Fruit fly (Drosophila melanogaster) whole organism, prepupa: Measurements from ENCODE around the gene jagn.

Source experiments
- Blimp-1 ChIP-seq: fragments of 200-800 bp; sonication (Bioruptor generic); optimal IDR thresholded peaks from 3 replicates; lab custom pipeline; 2017; ENCODE audit warnings: missing biosample characterization, missing genetic modification characterization, mild to moderate bottlenecking, moderate library complexity, missing genetic modification reagents
- CG10669 ChIP-seq: fragments of 200-800 bp; sonication (Bioruptor generic); optimal IDR thresholded peaks from 3 replicates; lab custom pipeline; 2018; ENCODE audit warnings: missing biosample characterization, mild to moderate bottlenecking, missing genetic modification characterization, moderate library complexity
- CG11762 ChIP-seq: fragments of 200-800 bp; sonication (Bioruptor generic); optimal IDR thresholded peaks from 3 replicates; lab custom pipeline; 2016; ENCODE audit warnings: missing biosample characterization, missing genetic modification characterization; ENCODE audit not compliant: insufficient read depth
- CG11902 ChIP-seq: fragments of 200-800 bp; sonication (Bioruptor generic); optimal IDR thresholded peaks from 3 replicates; lab custom pipeline; 2016; ENCODE audit warnings: missing biosample characterization, missing genetic modification characterization
- CG1621 ChIP-seq: fragments of 200-800 bp; sonication (Bioruptor generic); optimal IDR thresholded peaks from 3 replicates; lab custom pipeline; 2018; ENCODE audit warnings: missing biosample characterization, mild to moderate bottlenecking, missing genetic modification characterization
- CG3032 ChIP-seq: fragments of 200-800 bp; optimal IDR thresholded peaks from 2 replicates; lab custom pipeline; 2019; ENCODE audit warnings: missing biosample characterization, mild to moderate bottlenecking, missing genetic modification characterization, moderate library complexity
- CG31627 ChIP-seq: fragments of 200-800 bp; sonication (Bioruptor generic); optimal IDR thresholded peaks from 3 replicates; lab custom pipeline; 2016; ENCODE audit warnings: missing biosample characterization, missing genetic modification characterization
- CG3919 ChIP-seq: fragments of 200-800 bp; sonication (Bioruptor generic); optimal IDR thresholded peaks from 3 replicates; lab custom pipeline; 2016; ENCODE audit warnings: missing biosample characterization, missing genetic modification characterization
- CG6276 ChIP-seq: fragments of 200-800 bp; sonication (Bioruptor generic); optimal IDR thresholded peaks from 2 replicates; lab custom pipeline; 2017; ENCODE audit warnings: missing biosample characterization, mild to moderate bottlenecking, missing genetic modification characterization
- CG6792 ChIP-seq: fragments of 200-800 bp; sonication (Bioruptor generic); optimal IDR thresholded peaks from 3 replicates; lab custom pipeline; 2016; ENCODE audit warnings: missing biosample characterization, missing genetic modification characterization
- CG6808 ChIP-seq: fragments of 200-800 bp; sonication (Bioruptor generic); optimal IDR thresholded peaks from 3 replicates; lab custom pipeline; 2017; ENCODE audit warnings: missing biosample characterization, missing genetic modification characterization, mild to moderate bottlenecking, moderate library complexity, missing genetic modification reagents
- CG6854 ChIP-seq: fragments of 200-800 bp; sonication (Bioruptor generic); optimal IDR thresholded peaks from 2 replicates; lab custom pipeline; 2017; ENCODE audit warnings: missing biosample characterization, mild to moderate bottlenecking, missing genetic modification characterization
- CG8119 ChIP-seq: fragments of 200-800 bp; sonication (Bioruptor generic); IDR thresholded peaks from 3 replicates; pipeline ENCODE4 v1.3.6; 2022; ENCODE audit warnings: missing biosample characterization, missing genetic modification characterization
- Eip75B ChIP-seq: fragments of 200-800 bp; sonication (Bioruptor generic); optimal IDR thresholded peaks from 3 replicates; lab custom pipeline; 2016; ENCODE audit warnings: missing biosample characterization, missing genetic modification characterization
- Eip78C ChIP-seq: fragments of 200-800 bp; sonication (Bioruptor generic); peaks from one replicate; lab custom pipeline; 2016; ENCODE audit warnings: missing biosample characterization, missing genetic modification characterization
- Eip93F ChIP-seq: fragments of 200-800 bp; sonication (Bioruptor generic); optimal IDR thresholded peaks from 2 replicates; lab custom pipeline; 2016; ENCODE audit warnings: missing biosample characterization, mild to moderate bottlenecking, missing genetic modification characterization
- Ets96B ChIP-seq: fragments of 200-800 bp; optimal IDR thresholded peaks from 2 replicates; lab custom pipeline; 2019; ENCODE audit warnings: missing biosample characterization, mild to moderate bottlenecking, missing genetic modification characterization, moderate library complexity
- Hr38 ChIP-seq: sonication (Bioruptor generic); optimal IDR thresholded peaks from 2 replicates; lab custom pipeline; 2016; ENCODE audit warnings: missing biosample characterization, missing genetic modification characterization
- OdsH ChIP-seq: fragments of 200-800 bp; sonication (Bioruptor generic); optimal IDR thresholded peaks from 3 replicates; lab custom pipeline; 2016; ENCODE audit warnings: missing biosample characterization, missing genetic modification characterization
- Smox ChIP-seq: fragments of 200-800 bp; sonication (Bioruptor generic); optimal IDR thresholded peaks from 3 replicates; lab custom pipeline; 2016; ENCODE audit warnings: missing biosample characterization, missing genetic modification characterization
- Sox14 ChIP-seq: fragments of 200-800 bp; sonication (Bioruptor generic); optimal IDR thresholded peaks from 3 replicates; lab custom pipeline; 2016; ENCODE audit warnings: missing biosample characterization, missing genetic modification characterization
- cyc ChIP-seq: fragments of 200-800 bp; sonication (Bioruptor generic); optimal IDR thresholded peaks from 3 replicates; lab custom pipeline; 2016; ENCODE audit warnings: missing biosample characterization, missing genetic modification characterization
- eg ChIP-seq: fragments of 200-800 bp; sonication (Bioruptor generic); IDR thresholded peaks from 3 replicates; pipeline ENCODE4 v1.3.6; 2022; ENCODE audit warnings: missing biosample characterization, missing genetic modification characterization
- esn ChIP-seq: fragments of 200-800 bp; sonication (Bioruptor generic); optimal IDR thresholded peaks from 2 replicates; lab custom pipeline; 2016; ENCODE audit warnings: missing biosample characterization, mild to moderate bottlenecking, missing genetic modification characterization, moderate library complexity
- fd59A ChIP-seq: fragments of 200-800 bp; sonication (Bioruptor generic); optimal IDR thresholded peaks from 2 replicates; lab custom pipeline; 2017; ENCODE audit warnings: missing biosample characterization, mild to moderate bottlenecking, missing genetic modification characterization, missing genetic modification reagents
- fd85E ChIP-seq: fragments of 200-800 bp; sonication (Bioruptor generic); optimal IDR thresholded peaks from 3 replicates; lab custom pipeline; 2016; ENCODE audit warnings: missing biosample characterization, missing genetic modification characterization
- fkh ChIP-seq: fragments of 200-800 bp; sonication (Bioruptor generic); optimal IDR thresholded peaks from 3 replicates; lab custom pipeline; 2017; ENCODE audit warnings: missing biosample characterization, mild to moderate bottlenecking, missing genetic modification characterization, moderate library complexity
- lz ChIP-seq: fragments of 200-800 bp; sonication (Bioruptor generic); optimal IDR thresholded peaks from 3 replicates; lab custom pipeline; 2016; ENCODE audit warnings: missing biosample characterization, missing genetic modification characterization
- salr ChIP-seq, 2 experiments: fragments of 200-800 bp; sonication (Bioruptor generic); optimal IDR thresholded peaks; 3 replicates each; lab custom pipeline; 2016 to 2018; ENCODE audit warnings: missing biosample characterization in 2 of 2, missing genetic modification characterization in 2 of 2, mild to moderate bottlenecking in 1 of 2
- spab ChIP-seq: fragments of 200-800 bp; sonication (Bioruptor generic); optimal IDR thresholded peaks from 2 replicates; lab custom pipeline; 2017; ENCODE audit warnings: missing biosample characterization, mild to moderate bottlenecking, missing genetic modification characterization, missing genetic modification reagents
- ss ChIP-seq, 2 experiments: fragments of 200-800 bp; sonication (Bioruptor generic); optimal IDR thresholded peaks; 2 replicates in 1 of 2; 3 replicates in 1 of 2; lab custom pipeline; 2017 to 2018; ENCODE audit warnings: mild to moderate bottlenecking in 2 of 2, missing biosample characterization in 2 of 2, missing genetic modification characterization in 2 of 2, moderate library complexity in 1 of 2
- svp ChIP-seq: fragments of 200-800 bp; sonication (Bioruptor generic); peaks from one replicate; lab custom pipeline; 2016; ENCODE audit warnings: missing biosample characterization, missing genetic modification characterization
- topi ChIP-seq: fragments of 200-800 bp; sonication (Bioruptor generic); optimal IDR thresholded peaks from 3 replicates; lab custom pipeline; 2016; ENCODE audit warnings: missing biosample characterization, missing genetic modification characterization
- vri ChIP-seq: fragments of 200-800 bp; sonication (Bioruptor generic); optimal IDR thresholded peaks from 3 replicates; lab custom pipeline; 2016; ENCODE audit warnings: missing biosample characterization, mild to moderate bottlenecking, missing genetic modification characterization

Gene jagn

dm6 chr3R:5736305-5736869 is 42.7 kb upstream of the jagn start, which contains the start of the genes CG2100 and CG1236 (continued):
- peak; percentile 67 for TF ChIP-seq lz (GFP tag; lab: Kevin White, UChicago)
- TF ChIP-seq svp (GFP tag; lab: Kevin White, UChicago): peak; percentile 92
- peak; percentile 86 for TF ChIP-seq OdsH
- TF ChIP-seq CG6808 (GFP tag; lab: Kevin White, UChicago): peak; percentile 78
- peak; percentile 47 for TF ChIP-seq Eip75B (GFP tag; lab: Kevin White, UChicago)
- TF ChIP-seq fd59A (GFP tag; lab: Kevin White, UChicago): peak; percentile 44
- peak in 1 of 2 experiments; percentile 60 for TF ChIP-seq salr (GFP tag; optimal IDR thresholded peaks at IDR 0.05; lab: Kevin White, UChicago)
- peak; percentile 75 for TF ChIP-seq CG10669 (GFP tag; lab: Kevin White, UChicago)
- TF ChIP-seq CG6276 (GFP tag; lab: Kevin White, UChicago): no peak
- peak; percentile 68 for TF ChIP-seq topi (GFP tag; lab: Kevin White, UChicago)
- peak; percentile 77 for TF ChIP-seq spab (GFP tag; lab: Kevin White, UChicago)
- peak; percentile 85 for TF ChIP-seq CG3919 (GFP tag; lab: Kevin White, UChicago)
- peak; percentile 78 for TF ChIP-seq CG6792 (GFP tag; lab: Kevin White, UChicago)
- peak; percentile 74 for TF ChIP-seq CG11902
- peak; percentile 64 for TF ChIP-seq CG11762 (GFP tag; lab: Kevin White, UChicago)
- TF ChIP-seq Eip93F (GFP tag; lab: Kevin White, UChicago): peak; percentile 22
- no peak for TF ChIP-seq vri (GFP tag; lab: Kevin White, UChicago)
- peak; percentile 64 for TF ChIP-seq CG6854

- 0 out of 3 replicates have a peak, but pooled peaks have one; percentile 12 for TF ChIP-seq eg (GFP tag; lab: Robert Waterston, UW)
- peak in 1 of 2 experiments; percentile 62 for TF ChIP-seq ss (GFP tag; optimal IDR thresholded peaks at IDR 0.05; lab: Kevin White, UChicago)
- no peak for TF ChIP-seq esn (GFP tag; lab: Kevin White, UChicago)
- no peak for TF ChIP-seq Blimp-1 (GFP tag; lab: Kevin White, UChicago)
- peak; percentile 60 for TF ChIP-seq Eip78C (GFP tag; lab: Kevin White, UChicago)
- TF ChIP-seq svp (GFP tag; lab: Kevin White, UChicago): peak; percentile 95
These were observed 41.9 kb upstream of the jagn start for dm6 chr3R:5737263-5737662.

dm6 chr3R:5742278-5743196 is 36.6 kb upstream of the jagn start, which contains the start of the genes Sym and Madm:
Gene Sym (minus strand): TSS chr3R:5742476.
Gene Madm (plus strand): TSS chr3R:5742510.
- TF ChIP-seq fkh (GFP tag; lab: Kevin White, UChicago) (peak; percentile 20), CG8119 (GFP tag; lab: Robert Waterston, UW) (0 out of 3 replicates have a peak, but pooled peaks have one; percentile 22), Eip93F (GFP tag; lab: Kevin White, UChicago) (no peak), CG31627 (peak; percentile 55), cyc (GFP tag; lab: Kevin White, UChicago) (peak; percentile 41), Ets96B (tag; lab: Kevin White, UChicago) (peak; percentile 10), lz (GFP tag; lab: Kevin White, UChicago) (peak; percentile 25), CG3032 (tag; lab: Kevin White, UChicago) (peak; percentile 26), Hr38 (GFP tag; lab: Kevin White, UChicago) (no peak), esn (GFP tag; lab: Kevin White, UChicago) (peak; percentile 49), svp (GFP tag; lab: Kevin White, UChicago) (peak; percentile 72), CG1621 (tag; lab: Kevin White, UChicago) (peak; percentile 42), Sox14 (peak; percentile 41), Smox (no peak), Eip78C (GFP tag; lab: Kevin White, UChicago) (peak; percentile 76), topi (GFP tag; lab: Kevin White, UChicago) (peak; percentile 39), fd85E (no peak)
